Fruit fly (Drosophila melanogaster) whole organism, embryonic: Measurements from ENCODE around the gene Ugt305A1.

Source experiments
- Atf3 ChIP-seq: fragments of 200-800 bp; sonication (Bioruptor generic); optimal IDR thresholded peaks from 3 replicates; lab custom pipeline; 2016; ENCODE audit warnings: missing biosample characterization, missing genetic modification characterization
- CG10366 ChIP-seq: fragments of 200-800 bp; sonication (Bioruptor generic); IDR thresholded peaks from 2 replicates; pipeline ENCODE4 v1.3.6; 2022; ENCODE audit warnings: missing biosample characterization, missing genetic modification characterization
- CG1233 ChIP-seq: fragments of 200-800 bp; sonication (Bioruptor generic); optimal IDR thresholded peaks from 4 replicates; lab custom pipeline; 2018; ENCODE audit warnings: missing biosample characterization, mild to moderate bottlenecking, missing genetic modification characterization
- CG13894 ChIP-seq: fragments of 200-800 bp; sonication (Bioruptor generic); optimal IDR thresholded peaks from 3 replicates; lab custom pipeline; 2018; ENCODE audit warnings: missing biosample characterization, mild to moderate bottlenecking, missing genetic modification characterization, moderate library complexity
- CG17612 ChIP-seq: fragments of 200-800 bp; sonication (Bioruptor generic); IDR thresholded peaks from 2 replicates; pipeline ENCODE4 v1.3.6; 2022; ENCODE audit warnings: missing biosample characterization, missing genetic modification characterization
- CG1832 ChIP-seq: fragments of 200-800 bp; sonication (Bioruptor generic); optimal IDR thresholded peaks from 2 replicates; lab custom pipeline; 2017; ENCODE audit warnings: missing biosample characterization, mild to moderate bottlenecking, missing genetic modification characterization, inconsistent platforms
- CG2678 ChIP-seq: fragments of 200-800 bp; sonication (Bioruptor generic); optimal IDR thresholded peaks from 3 replicates; lab custom pipeline; 2019; ENCODE audit warnings: missing biosample characterization, mild to moderate bottlenecking, missing genetic modification characterization, moderate library complexity
- CG30020 ChIP-seq: fragments of 200-800 bp; optimal IDR thresholded peaks from 2 replicates; lab custom pipeline; 2019; ENCODE audit warnings: missing biosample characterization, mild to moderate bottlenecking, missing genetic modification characterization, moderate library complexity
- CG31388 ChIP-seq: fragments of 200-800 bp; sonication (Bioruptor generic); optimal IDR thresholded peaks from 2 replicates; lab custom pipeline; 2016; ENCODE audit warnings: missing biosample characterization, missing genetic modification characterization
- CG43689 ChIP-seq: fragments of 200-800 bp; sonication (Bioruptor generic); IDR thresholded peaks from 2 replicates; pipeline ENCODE4 v1.3.6; 2022; ENCODE audit warnings: missing biosample characterization, missing genetic modification characterization
- CG7745 ChIP-seq: fragments of 200-800 bp; sonication (Bioruptor generic); optimal IDR thresholded peaks from 2 replicates; lab custom pipeline; 2018; ENCODE audit warnings: missing biosample characterization, mild to moderate bottlenecking, missing genetic modification characterization, moderate library complexity
- CG8478 ChIP-seq: fragments of >200 bp; optimal IDR thresholded peaks from 2 replicates; lab custom pipeline; 2018
- CG9727 ChIP-seq: fragments of 200-800 bp; sonication (Bioruptor generic); optimal IDR thresholded peaks from 3 replicates; lab custom pipeline; 2017; ENCODE audit warnings: missing biosample characterization, mild to moderate bottlenecking, missing genetic modification characterization
- CTCF ChIP-seq: fragments of 200-800 bp; sonication (Bioruptor generic); optimal IDR thresholded peaks from 2 replicates; lab custom pipeline; 2017; ENCODE audit warnings: missing biosample characterization, mild to moderate bottlenecking, missing genetic modification characterization, moderate library complexity
- Camta ChIP-seq: fragments of 200-800 bp; sonication (Bioruptor generic); optimal IDR thresholded peaks from 2 replicates; lab custom pipeline; 2016; ENCODE audit warnings: missing biosample characterization, missing genetic modification characterization
- Chrac-16 ChIP-seq: fragments of 200-800 bp; sonication (Bioruptor generic); optimal IDR thresholded peaks from 3 replicates; lab custom pipeline; 2016; ENCODE audit warnings: missing biosample characterization, missing genetic modification characterization
- CoRest ChIP-seq: fragments of 200-800 bp; sonication (Bioruptor generic); optimal IDR thresholded peaks from 3 replicates; lab custom pipeline; 2018; ENCODE audit warnings: missing biosample characterization, mild to moderate bottlenecking, missing genetic modification characterization, moderate library complexity
- Dip2 ChIP-seq: fragments of 200-800 bp; sonication (Bioruptor generic); IDR thresholded peaks from 2 replicates; pipeline ENCODE4 v1.3.6; 2022; ENCODE audit warnings: missing biosample characterization, missing genetic modification characterization
- Dip3 ChIP-seq: fragments of 200-800 bp; sonication (Bioruptor generic); optimal IDR thresholded peaks from 3 replicates; lab custom pipeline; 2016; ENCODE audit warnings: missing biosample characterization, missing genetic modification characterization
- Doc2 ChIP-seq: fragments of 200-800 bp; sonication (Bioruptor generic); IDR thresholded peaks from 2 replicates; pipeline ENCODE4 v1.3.6; 2022; ENCODE audit warnings: missing biosample characterization, missing genetic modification characterization
- Dref ChIP-seq: fragments of 200-800 bp; sonication (Bioruptor generic); IDR thresholded peaks from 2 replicates; pipeline ENCODE4 v1.3.6; 2022; ENCODE audit warnings: missing biosample characterization, missing genetic modification characterization
- H15 ChIP-seq: fragments of 200-800 bp; sonication (Bioruptor generic); IDR thresholded peaks from 3 replicates; pipeline ENCODE4 v1.3.6; 2022; ENCODE audit warnings: missing biosample characterization, missing genetic modification characterization
- Hand ChIP-seq: fragments of 200-800 bp; sonication (Bioruptor generic); optimal IDR thresholded peaks from 2 replicates; lab custom pipeline; 2017; ENCODE audit warnings: mild to moderate bottlenecking, missing biosample characterization, missing genetic modification reagents, missing genetic modification characterization
- Hmr ChIP-seq: fragments of 200-800 bp; sonication (Bioruptor generic); optimal IDR thresholded peaks from 3 replicates; lab custom pipeline; 2017; ENCODE audit warnings: mild to moderate bottlenecking, missing biosample characterization, missing genetic modification reagents, missing genetic modification characterization
- Mad ChIP-seq: fragments of 200-800 bp; sonication (Bioruptor generic); optimal IDR thresholded peaks from 2 replicates; lab custom pipeline; 2016; ENCODE audit warnings: missing biosample characterization, missing genetic modification characterization
- Med ChIP-seq: fragments of 200-800 bp; sonication (Bioruptor generic); peaks from one replicate; lab custom pipeline; 2016; ENCODE audit warnings: missing biosample characterization, missing genetic modification characterization, mild to moderate bottlenecking, inconsistent platforms, moderate library complexity
- Meics ChIP-seq: fragments of 200-800 bp; sonication (Bioruptor generic); optimal IDR thresholded peaks from 2 replicates; lab custom pipeline; 2017; ENCODE audit warnings: missing biosample characterization, mild to moderate bottlenecking, missing genetic modification characterization
- Opbp ChIP-seq: fragments of 200-800 bp; sonication (Bioruptor generic); IDR thresholded peaks from 3 replicates; pipeline ENCODE4 v1.3.6; 2022; ENCODE audit warnings: missing biosample characterization, missing genetic modification characterization; ENCODE audit not compliant: partially characterized antibody
- Ptx1 ChIP-seq: fragments of 200-800 bp; sonication (Bioruptor generic); IDR thresholded peaks from 2 replicates; pipeline ENCODE4 v1.3.6; 2022; ENCODE audit warnings: missing biosample characterization, missing genetic modification characterization
- Ravus ChIP-seq: fragments of 200-800 bp; sonication (Bioruptor generic); IDR thresholded peaks from 2 replicates; pipeline ENCODE4 v1.3.6; 2022; ENCODE audit warnings: missing biosample characterization, missing genetic modification characterization
- Rx ChIP-seq: fragments of 200-800 bp; sonication (Bioruptor generic); IDR thresholded peaks from 2 replicates; pipeline ENCODE4 v1.3.6; 2022; ENCODE audit warnings: missing biosample characterization, missing genetic modification characterization
- Sox100B ChIP-seq: fragments of 200-800 bp; sonication (Bioruptor generic); optimal IDR thresholded peaks from 3 replicates; lab custom pipeline; 2018; ENCODE audit warnings: missing biosample characterization, mild to moderate bottlenecking, missing genetic modification characterization
- Sry-δ ChIP-seq: fragments of 200-800 bp; sonication (Bioruptor generic); optimal IDR thresholded peaks from 2 replicates; lab custom pipeline; 2016; ENCODE audit warnings: missing biosample characterization, missing genetic modification characterization
- bcd ChIP-seq: fragments of 200-800 bp; sonication (Bioruptor generic); optimal IDR thresholded peaks from 2 replicates; lab custom pipeline; 2017; ENCODE audit warnings: missing biosample characterization, mild to moderate bottlenecking, missing genetic modification characterization
- bowl ChIP-seq: fragments of 200-800 bp; sonication (Bioruptor generic); IDR thresholded peaks from 2 replicates; pipeline ENCODE4 v1.3.6; 2022; ENCODE audit warnings: missing biosample characterization, missing genetic modification characterization
- cas ChIP-seq: fragments of 200-800 bp; sonication (Bioruptor generic); IDR thresholded peaks from 2 replicates; pipeline ENCODE4 v1.3.6; 2022; ENCODE audit warnings: missing biosample characterization, missing genetic modification characterization
- chinmo ChIP-seq: fragments of 200-800 bp; sonication (Bioruptor generic); IDR thresholded peaks from 4 replicates; pipeline ENCODE4 v1.3.6; 2022; ENCODE audit warnings: missing biosample characterization, missing genetic modification characterization; ENCODE audit not compliant: partially characterized antibody
- chn ChIP-seq: fragments of 200-800 bp; sonication (Bioruptor generic); optimal IDR thresholded peaks from 2 replicates; lab custom pipeline; 2016; ENCODE audit warnings: missing biosample characterization, missing genetic modification characterization
- en ChIP-seq: fragments of 200-800 bp; sonication (Bioruptor generic); optimal IDR thresholded peaks from 2 replicates; lab custom pipeline; 2016; ENCODE audit warnings: missing biosample characterization, missing genetic modification characterization
- lov ChIP-seq, 2 experiments: fragments of 200-800 bp in 1 of 2; fragments of >200 bp in 1 of 2; sonication (Bioruptor generic) in 1 of 2; IDR thresholded peaks in 1 of 2; optimal IDR thresholded peaks in 1 of 2; 2 replicates in 1 of 2; 3 replicates in 1 of 2; pipeline versions ENCODE4 v1.3.6 to Lab custom; 2017 to 2022; ENCODE audit warnings: missing biosample characterization in 1 of 2, missing genetic modification characterization in 1 of 2
- maf-S ChIP-seq: fragments of 200-800 bp; sonication (Bioruptor generic); optimal IDR thresholded peaks from 2 replicates; lab custom pipeline; 2016; ENCODE audit warnings: missing biosample characterization, missing genetic modification characterization
- mld ChIP-seq: fragments of 200-800 bp; sonication (Bioruptor generic); IDR thresholded peaks from 3 replicates; pipeline ENCODE4 v1.3.6; 2022; ENCODE audit warnings: missing biosample characterization, missing genetic modification characterization; ENCODE audit not compliant: partially characterized antibody
- odd ChIP-seq: fragments of 200-800 bp; sonication (Bioruptor generic); optimal IDR thresholded peaks from 2 replicates; lab custom pipeline; 2017; ENCODE audit warnings: missing biosample characterization, mild to moderate bottlenecking, missing genetic modification characterization
- onecut ChIP-seq: fragments of 200-800 bp; sonication (Bioruptor generic); IDR thresholded peaks from 2 replicates; pipeline ENCODE4 v1.3.6; 2022; ENCODE audit warnings: missing biosample characterization, missing genetic modification characterization
- peb ChIP-seq: fragments of 200-800 bp; sonication (Bioruptor generic); IDR thresholded peaks from 2 replicates; pipeline ENCODE4 v1.3.6; 2022; ENCODE audit warnings: missing biosample characterization, missing genetic modification characterization
- ro ChIP-seq: fragments of 200-800 bp; sonication (Bioruptor generic); IDR thresholded peaks from 2 replicates; pipeline ENCODE4 v1.3.6; 2022; ENCODE audit warnings: missing biosample characterization, missing genetic modification characterization
- row ChIP-seq: fragments of 200-800 bp; sonication (Bioruptor generic); IDR thresholded peaks from 3 replicates; pipeline ENCODE4 v1.3.6; 2022; ENCODE audit warnings: missing biosample characterization, missing genetic modification characterization
- sim ChIP-seq: fragments of 200-800 bp; sonication (Bioruptor generic); IDR thresholded peaks from 2 replicates; pipeline ENCODE4 v1.3.6; 2022; ENCODE audit warnings: missing biosample characterization, missing genetic modification characterization
- sima ChIP-seq: fragments of 200-800 bp; sonication (Bioruptor generic); optimal IDR thresholded peaks from 2 replicates; lab custom pipeline; 2016; ENCODE audit warnings: missing biosample characterization, missing genetic modification characterization
- trem ChIP-seq: fragments of 200-800 bp; optimal IDR thresholded peaks from 3 replicates; lab custom pipeline; 2019; ENCODE audit warnings: missing biosample characterization, mild to moderate bottlenecking, missing genetic modification characterization, moderate library complexity
- zf30C ChIP-seq: fragments of 200-800 bp; sonication (Bioruptor generic); optimal IDR thresholded peaks from 3 replicates; lab custom pipeline; 2018; ENCODE audit warnings: missing biosample characterization, mild to moderate bottlenecking, missing genetic modification characterization

Gene Ugt305A1

DNA sequence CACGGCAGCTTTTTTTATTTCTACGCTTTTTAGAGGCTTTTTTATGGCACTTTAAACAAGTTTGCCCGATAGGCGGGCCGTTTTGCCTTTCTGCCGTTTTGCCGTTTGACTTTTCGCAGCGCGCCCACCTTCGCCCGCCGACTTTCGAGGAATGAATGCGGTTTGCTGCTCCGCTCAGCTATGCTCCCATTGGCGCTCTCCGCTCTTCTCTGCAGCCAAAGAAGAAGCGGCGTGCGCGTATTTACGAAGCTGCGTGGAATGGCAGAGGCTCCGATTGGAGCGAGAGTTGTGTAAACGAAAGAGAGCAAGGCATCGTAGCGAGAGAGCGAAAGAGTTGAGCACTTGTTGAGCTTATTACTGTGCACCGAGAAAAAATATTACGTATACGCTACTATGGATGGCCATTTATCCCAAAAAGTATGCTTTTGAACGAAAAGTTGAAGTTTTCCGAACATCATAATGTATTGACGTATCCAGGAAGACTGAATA lies 12.0 kb downstream of the Ugt305A1 start, which contains the start of gene wit (continued):
- TF ChIP-seq mld (GFP tag; lab: Robert Waterston, UW) (no peak), odd (GFP tag; lab: Kevin White, UChicago) (peak; percentile 45), CG2678 (tag; lab: Kevin White, UChicago) (peak; percentile 21), Sry-δ (GFP tag; lab: Kevin White, UChicago) (no peak), Camta (GFP tag; lab: Kevin White, UChicago) (peak; percentile 17), bcd (GFP tag; lab: Kevin White, UChicago) (no peak), en (GFP tag; lab: Kevin White, UChicago) (no peak), CG30020 (tag; lab: Kevin White, UChicago) (no peak), zf30C (peak; percentile 74), Atf3 (GFP tag; lab: Kevin White, UChicago) (no peak), Rx (GFP tag; lab: Robert Waterston, UW) (no peak), CoRest (tag; lab: Kevin White, UChicago) (no peak), CG9727 (GFP tag; lab: Kevin White, UChicago) (no peak)

DNA sequence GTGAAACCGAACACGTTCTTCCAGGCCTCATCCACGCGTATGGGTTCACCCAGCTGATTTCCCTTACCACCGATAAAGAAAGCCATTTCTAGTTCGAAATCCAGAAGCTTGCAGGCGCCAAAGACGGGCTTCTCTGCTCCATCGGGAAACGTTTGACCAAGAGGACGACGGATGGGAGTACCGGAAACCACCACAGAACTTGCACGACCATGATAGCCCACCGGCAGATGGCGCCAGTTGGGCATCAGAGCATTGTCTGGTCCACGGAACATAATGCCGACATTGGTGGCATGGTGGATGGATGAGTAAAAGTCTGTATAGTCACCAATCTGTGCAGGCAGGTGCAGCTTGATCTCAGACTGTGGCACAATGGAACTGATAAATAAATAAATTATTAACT lies 13.1 kb downstream of the Ugt305A1 start:
- no peak for TF ChIP-seq ro (GFP tag; lab: Robert Waterston, UW)
- no peak for TF ChIP-seq Dref (GFP tag; lab: Robert Waterston, UW)
- TF ChIP-seq Chrac-16 (GFP tag; lab: Kevin White, UChicago) = no peak
- no peak for TF ChIP-seq Mad
- TF ChIP-seq Ravus (GFP tag; lab: Robert Waterston, UW) = no peak
- TF ChIP-seq CG2678 (tag; lab: Kevin White, UChicago) = no peak
- no peak for TF ChIP-seq Dip3
- no peak for TF ChIP-seq CG9727 (GFP tag; lab: Kevin White, UChicago)
- TF ChIP-seq bowl (GFP tag; lab: Robert Waterston, UW) = no peak
- TF ChIP-seq H15 (GFP tag; lab: Robert Waterston, UW) = 0 out of 3 replicates have a peak, but pooled peaks have one; percentile 17
- no peak for TF ChIP-seq maf-S (GFP tag; lab: Kevin White, UChicago)
- TF ChIP-seq Opbp (GFP tag; lab: Robert Waterston, UW) = no peak
- TF ChIP-seq onecut = no peak
- no peak for TF ChIP-seq Sox100B
- TF ChIP-seq CG8478 = no peak
- TF ChIP-seq CG7745 = no peak
- no peak for TF ChIP-seq Hand (GFP tag; lab: Kevin White, UChicago)
- no peak for TF ChIP-seq Ptx1
- peak; percentile 72 for TF ChIP-seq Med
- TF ChIP-seq lov (optimal IDR thresholded peaks at IDR 0.05; lab: Kevin White, UChicago) = no peak
- TF ChIP-seq lov (GFP tag; IDR thresholded peaks at IDR 0.05; lab: Robert Waterston, UW) = no peak
- peak; percentile 30 for TF ChIP-seq CG13894 (tag; lab: Kevin White, UChicago)
- no peak for TF ChIP-seq peb (GFP tag; lab: Robert Waterston, UW)
- TF ChIP-seq Meics = no peak
- no peak for TF ChIP-seq Hmr (GFP tag; lab: Kevin White, UChicago)
- no peak for TF ChIP-seq CG1832 (GFP tag; lab: Kevin White, UChicago)
- no peak for TF ChIP-seq cas (GFP tag; lab: Robert Waterston, UW)
- TF ChIP-seq CTCF (GFP tag; lab: Kevin White, UChicago) = peak; percentile 89
- TF ChIP-seq trem (tag; lab: Kevin White, UChicago) = no peak
- 0 out of 4 replicates have a peak, but pooled peaks have one; percentile 14 for TF ChIP-seq chinmo (GFP tag; lab: Robert Waterston, UW)
- no peak for TF ChIP-seq chn
- TF ChIP-seq CG1233 (GFP tag; lab: Kevin White, UChicago) = no peak
- no peak for TF ChIP-seq CG43689
- TF ChIP-seq row (GFP tag; lab: Robert Waterston, UW) = no peak
- TF ChIP-seq Dip2 = peak; percentile 84
- no peak for TF ChIP-seq sima (GFP tag; lab: Kevin White, UChicago)
- TF ChIP-seq CG31388 (GFP tag; lab: Kevin White, UChicago) = no peak
- TF ChIP-seq CG17612 (GFP tag; lab: Robert Waterston, UW) = no peak
- TF ChIP-seq Doc2 = no peak
- no peak for TF ChIP-seq CG10366 (GFP tag; lab: Robert Waterston, UW)
- TF ChIP-seq sim = no peak
